Fruit fly (Drosophila melanogaster): ENCODE results near the gene CG15317.
A peak's percentile ranks its signal among the peaks of the same experiment; 100 is the strongest.

Gene CG15317

dm6 chrX:9600083-9600817 lies 43.9 kb upstream of the CG15317 start (continued):
- TF ChIP-seq lov (optimal IDR thresholded peaks at IDR 0.05): no peak
- no peak for TF ChIP-seq lov (GFP tag; IDR thresholded peaks at IDR 0.05)
- TF ChIP-seq run (tag; optimal IDR thresholded peaks at IDR 0.05): peak; percentile 22
- no peak for TF ChIP-seq tna (GFP tag; IDR thresholded peaks at IDR 0.05; ENCODE audit: partially characterized antibody)
- TF ChIP-seq CG32532 (GFP tag; IDR thresholded peaks at IDR 0.05): peak; percentile 74
- TF ChIP-seq E2f1 (GFP tag; IDR thresholded peaks at IDR 0.05): peak; percentile 45
- TF ChIP-seq pros (GFP tag; optimal IDR thresholded peaks at IDR 0.05): no peak
- TF ChIP-seq cad (GFP tag; optimal IDR thresholded peaks at IDR 0.05): no peak
- TF ChIP-seq ara (GFP tag; IDR thresholded peaks at IDR 0.05): peak; percentile 35; the same call in 1 of the 2 replicates
- peak; percentile 88 for TF ChIP-seq lab (GFP tag; optimal IDR thresholded peaks at IDR 0.05)
- peak; percentile 59 to 84 for TF ChIP-seq chif (GFP tag; optimal IDR thresholded peaks at IDR 0.05)
- peak; percentile 72 for TF ChIP-seq CG10979 (tag; optimal IDR thresholded peaks at IDR 0.05)
- TF ChIP-seq wor (GFP tag; IDR thresholded peaks at IDR 0.05): peak; percentile 59
- TF ChIP-seq ewg (GFP tag; optimal IDR thresholded peaks at IDR 0.05): peak; percentile 77
- peak; percentile 52 for TF ChIP-seq CG6272 (GFP tag; IDR thresholded peaks at IDR 0.05)
- no peak for TF ChIP-seq sna (GFP tag; IDR thresholded peaks at IDR 0.05; ENCODE audit: partially characterized antibody)
- TF ChIP-seq CG16779 (GFP tag; IDR thresholded peaks at IDR 0.05): no peak
- peak; percentile 64 for TF ChIP-seq CG11723 (GFP tag; optimal IDR thresholded peaks at IDR 0.05)
- TF ChIP-seq Poxn (GFP tag; IDR thresholded peaks at IDR 0.05): 0 out of 2 replicates have a peak, but pooled peaks have one; percentile 12
- TF ChIP-seq sens (GFP tag): peak; percentile 96
- TF ChIP-seq CG17912 (GFP tag; optimal IDR thresholded peaks at IDR 0.05): no peak
- TF ChIP-seq lola (GFP tag; optimal IDR thresholded peaks at IDR 0.05): peak in 1 of 3 experiments; percentile 53
- TF ChIP-seq Hr3 (GFP tag; optimal IDR thresholded peaks at IDR 0.05): peak; percentile 67
- peak; percentile 44 for TF ChIP-seq ttk (GFP tag; IDR thresholded peaks at IDR 0.05)
- TF ChIP-seq CG7963 (GFP tag; IDR thresholded peaks at IDR 0.05; ENCODE audit: partially characterized antibody): no peak
- peak; percentile 50 for TF ChIP-seq fu2 (GFP tag; optimal IDR thresholded peaks at IDR 0.05)
- TF ChIP-seq CG10959 (GFP tag; IDR thresholded peaks at IDR 0.05): peak; percentile 42; the same call in 1 of the 2 replicates
- TF ChIP-seq CG12391 (tag; optimal IDR thresholded peaks at IDR 0.05): peak; percentile 76
- TF ChIP-seq Dll (GFP tag; IDR thresholded peaks at IDR 0.05; ENCODE audit: partially characterized antibody): no peak
- TF ChIP-seq CG2129 (GFP tag; IDR thresholded peaks at IDR 0.05; ENCODE audit: partially characterized antibody): no peak
- TF ChIP-seq grau (tag; optimal IDR thresholded peaks at IDR 0.05): peak; percentile 82
- peak; percentile 31 for TF ChIP-seq CG31365 (tag; optimal IDR thresholded peaks at IDR 0.05)
- TF ChIP-seq CG12104 (GFP tag; optimal IDR thresholded peaks at IDR 0.05): peak; percentile 64
- TF ChIP-seq bcd (GFP tag; optimal IDR thresholded peaks at IDR 0.05): peak; percentile 81
- no peak for TF ChIP-seq CG14860 (GFP tag; IDR thresholded peaks at IDR 0.05; ENCODE audit: partially characterized antibody)
- TF ChIP-seq sr (GFP tag; IDR thresholded peaks at IDR 0.05): no peak
- TF ChIP-seq ash1 (GFP tag; optimal IDR thresholded peaks at IDR 0.05): no peak
- TF ChIP-seq sisA (GFP tag; IDR thresholded peaks at IDR 0.05): peak; percentile 73
- no peak for TF ChIP-seq tll (GFP tag; optimal IDR thresholded peaks at IDR 0.05)
- peak; percentile 53 for TF ChIP-seq CG5180 (GFP tag; optimal IDR thresholded peaks at IDR 0.05)
- peak; percentile 49; the same call in 1 of the 3 replicates for TF ChIP-seq CG6175 (GFP tag; IDR thresholded peaks at IDR 0.05)
- TF ChIP-seq chm (GFP tag; IDR thresholded peaks at IDR 0.05): peak; percentile 54; the same call in 1 of the 2 replicates
- peak; percentile 49 for TF ChIP-seq CG18764 (GFP tag; optimal IDR thresholded peaks at IDR 0.05)
- peak; percentile 87 for TF ChIP-seq CG7839 (tag; optimal IDR thresholded peaks at IDR 0.05)
- TF ChIP-seq tin (GFP tag; optimal IDR thresholded peaks at IDR 0.05): peak; percentile 67
- TF ChIP-seq amos (GFP tag; IDR thresholded peaks at IDR 0.05; ENCODE audit: partially characterized antibody): peak; percentile 9; the same call in 1 of the 2 replicates
- TF ChIP-seq CG15601 (tag; optimal IDR thresholded peaks at IDR 0.05): peak; percentile 50
- no peak for TF ChIP-seq CG11085 (GFP tag; IDR thresholded peaks at IDR 0.05)

Data from whole organism, embryonic.